Worm (Caenorhabditis elegans) whole organism, L2 larva: ENCODE data around the gene pisy-1.

Experiments
- C34F6.9 ChIP-seq: fragments of 150-350 bp; optimal IDR thresholded peaks from 2 replicates; lab custom pipeline; 2014; ENCODE audit warnings: missing biosample characterization, missing genetic modification characterization
- R02D3.7 ChIP-seq: fragments of 150-350 bp; optimal IDR thresholded peaks from 2 replicates; lab custom pipeline; 2014; ENCODE audit warnings: missing biosample characterization, missing genetic modification characterization
- Y55F3AM.14 ChIP-seq: fragments of 200-800 bp; sonication (Bioruptor generic); optimal IDR thresholded peaks from 2 replicates; lab custom pipeline; 2018; ENCODE audit warnings: mild to moderate bottlenecking, missing genetic modification characterization, missing compliant biosample characterization
- ZK546.5 ChIP-seq: sonication (generic microtip); optimal IDR thresholded peaks from 2 replicates; lab custom pipeline; 2017; ENCODE audit warnings: missing biosample characterization, missing genetic modification characterization
- ama-1 ChIP-seq: fragments of 150-350 bp; optimal IDR thresholded peaks from 2 replicates; lab custom pipeline; 2018; ENCODE audit warnings: inconsistent platforms
- ceh-82 ChIP-seq: fragments of 150-350 bp; optimal IDR thresholded peaks from 2 replicates; lab custom pipeline; 2014; ENCODE audit warnings: missing biosample characterization, missing genetic modification characterization
- crh-2 ChIP-seq: sonication (generic microtip); optimal IDR thresholded peaks from 2 replicates; lab custom pipeline; 2017; ENCODE audit warnings: missing biosample characterization, missing genetic modification characterization
- egl-27 ChIP-seq: sonication (generic microtip); optimal IDR thresholded peaks from 3 replicates; lab custom pipeline; 2017; ENCODE audit warnings: missing biosample characterization, missing genetic modification reagents, missing genetic modification characterization
- elt-3 ChIP-seq: sonication (generic microtip); optimal IDR thresholded peaks from 2 replicates; lab custom pipeline; 2017; ENCODE audit warnings: missing biosample characterization, missing genetic modification characterization
- fos-1 ChIP-seq: fragments of 150-350 bp; optimal IDR thresholded peaks from 2 replicates; lab custom pipeline; 2014; ENCODE audit warnings: missing biosample characterization, missing genetic modification characterization
- lin-11 ChIP-seq: fragments of 150-350 bp; sonication (generic microtip); optimal IDR thresholded peaks from 2 replicates; lab custom pipeline; 2014; ENCODE audit warnings: missing biosample characterization, missing genetic modification characterization, inconsistent platforms, mixed read lengths
- lin-13 ChIP-seq: fragments of 150-350 bp; optimal IDR thresholded peaks from 2 replicates; lab custom pipeline; 2014; ENCODE audit warnings: missing biosample characterization, missing genetic modification reagents, missing genetic modification characterization
- mab-5 ChIP-seq: fragments of 150-350 bp; optimal IDR thresholded peaks from 2 replicates; lab custom pipeline; 2014; ENCODE audit warnings: missing biosample characterization, missing genetic modification characterization
- mbf-1 ChIP-seq: sonication (generic microtip); optimal IDR thresholded peaks from 2 replicates; lab custom pipeline; 2017; ENCODE audit warnings: missing biosample characterization, missing genetic modification characterization
- mdl-1 ChIP-seq, 2 experiments: fragments of 150-350 bp in 1 of 2; sonication (generic microtip) in 1 of 2; optimal IDR thresholded peaks; 2 replicates each; lab custom pipeline; 2017; ENCODE audit warnings: missing biosample characterization in 2 of 2, missing genetic modification characterization in 2 of 2
- nhr-10 ChIP-seq: sonication (generic microtip); optimal IDR thresholded peaks from 2 replicates; lab custom pipeline; 2017; ENCODE audit warnings: missing biosample characterization, missing genetic modification characterization
- nhr-12 ChIP-seq: fragments of 150-350 bp; optimal IDR thresholded peaks from 2 replicates; lab custom pipeline; 2014; ENCODE audit warnings: missing biosample characterization, missing genetic modification characterization
- nhr-129 ChIP-seq: fragments of 150-350 bp; optimal IDR thresholded peaks from 2 replicates; lab custom pipeline; 2014; ENCODE audit warnings: missing biosample characterization, missing genetic modification characterization
- nhr-21 ChIP-seq: fragments of 150-350 bp; optimal IDR thresholded peaks from 2 replicates; lab custom pipeline; 2014; ENCODE audit warnings: missing biosample characterization, missing genetic modification characterization
- nhr-25 ChIP-seq: fragments of 150-350 bp; sonication (generic microtip); optimal IDR thresholded peaks from 3 replicates; lab custom pipeline; 2014; ENCODE audit warnings: missing biosample characterization, missing genetic modification characterization
- nhr-6 ChIP-seq: fragments of 150-350 bp; optimal IDR thresholded peaks from 2 replicates; lab custom pipeline; 2014; ENCODE audit warnings: missing biosample characterization, missing genetic modification characterization
- nhr-77 ChIP-seq: fragments of 150-350 bp; optimal IDR thresholded peaks from 2 replicates; lab custom pipeline; 2014; ENCODE audit warnings: missing biosample characterization, missing genetic modification characterization
- peb-1 ChIP-seq: fragments of 150-350 bp; optimal IDR thresholded peaks from 2 replicates; lab custom pipeline; 2014; ENCODE audit warnings: missing biosample characterization, missing genetic modification characterization
- sem-4 ChIP-seq: fragments of 150-350 bp; optimal IDR thresholded peaks from 2 replicates; lab custom pipeline; 2014; ENCODE audit warnings: missing biosample characterization, missing genetic modification reagents, missing genetic modification characterization
- skn-1 ChIP-seq: sonication (generic microtip); optimal IDR thresholded peaks from 2 replicates; lab custom pipeline; 2017; ENCODE audit warnings: missing biosample characterization, missing genetic modification characterization
- sma-3 ChIP-seq: sonication (generic microtip); optimal IDR thresholded peaks from 2 replicates; lab custom pipeline; 2016; ENCODE audit warnings: missing genetic modification reagents, missing genetic modification characterization, missing compliant biosample characterization
- snpc-4 ChIP-seq: fragments of 150-350 bp; optimal IDR thresholded peaks from 2 replicates; lab custom pipeline; 2014; ENCODE audit warnings: missing biosample characterization, missing genetic modification characterization
- unc-55 ChIP-seq: fragments of 150-350 bp; sonication (generic microtip); optimal IDR thresholded peaks from 3 replicates; lab custom pipeline; 2014; ENCODE audit warnings: missing biosample characterization, missing genetic modification reagents, missing genetic modification characterization
- zag-1 ChIP-seq: fragments of 150-350 bp; optimal IDR thresholded peaks from 2 replicates; lab custom pipeline; 2014; ENCODE audit warnings: missing biosample characterization, missing genetic modification characterization
- ztf-1 ChIP-seq: fragments of 200-800 bp; sonication (Bioruptor generic); conservative IDR thresholded peaks from 2 replicates; pipeline ENCODE4 v1.3.6; 2022; ENCODE audit warnings: missing genetic modification characterization, missing compliant biosample characterization
- ztf-11 ChIP-seq: sonication (generic microtip); optimal IDR thresholded peaks from 2 replicates; lab custom pipeline; 2017; ENCODE audit warnings: missing biosample characterization, missing genetic modification characterization
- ztf-4 ChIP-seq: fragments of 150-350 bp; optimal IDR thresholded peaks from 2 replicates; lab custom pipeline; 2014; ENCODE audit warnings: missing biosample characterization, missing genetic modification characterization

The pisy-1 gene

ce11 chrII:12711490-12711889 lies 26.6 kb downstream of the pisy-1 start:
- TF ChIP-seq ama-1 (no peak), zag-1 (peak; percentile 5), peb-1 (tag; lab: Kevin White, UChicago) (no peak), lin-11 (tag; lab: Kevin White, UChicago) (no peak), nhr-129 (no peak), nhr-21 (tag; lab: Kevin White, UChicago) (no peak)

- TF ChIP-seq peb-1 (tag; lab: Kevin White, UChicago), result no peak
- no peak for TF ChIP-seq mdl-1 (tag; optimal IDR thresholded peaks at IDR 0.05; lab: Kevin White, UChicago)
- no peak for TF ChIP-seq nhr-77 (tag; lab: Kevin White, UChicago)
- no peak for TF ChIP-seq mbf-1 (tag; lab: Kevin White, UChicago)
- no peak for TF ChIP-seq fos-1 (tag; lab: Kevin White, UChicago)
- no peak for TF ChIP-seq Y55F3AM.14
- no peak for TF ChIP-seq elt-3 (tag; lab: Kevin White, UChicago)
- no peak for TF ChIP-seq ZK546.5
- no peak for TF ChIP-seq sem-4 (tag; lab: Kevin White, UChicago)
- TF ChIP-seq C34F6.9 (tag; lab: Kevin White, UChicago), result no peak
- no peak for TF ChIP-seq ztf-4
These were observed 42.0 kb downstream of the pisy-1 start for ce11 chrII:12696116-12696515.

- TF ChIP-seq crh-2 (tag; lab: Kevin White, UChicago) (no peak), nhr-25 (tag; lab: Kevin White, UChicago) (no peak), unc-55 (GFP tag; lab: Kevin White, UChicago) (no peak), mab-5 (tag; lab: Kevin White, UChicago) (no peak), nhr-6 (tag; lab: Kevin White, UChicago) (no peak), sma-3 (GFP tag; lab: Kevin White, UChicago) (no peak), egl-27 (tag; lab: Kevin White, UChicago) (no peak), skn-1 (tag; lab: Kevin White, UChicago) (no peak), nhr-10 (tag; lab: Kevin White, UChicago) (no peak), nhr-129 (no peak), C34F6.9 (tag; lab: Kevin White, UChicago) (no peak), snpc-4 (tag; lab: Kevin White, UChicago) (no peak), ztf-1 (GFP tag; lab: Robert Waterston, UW) (no peak), lin-13 (GFP tag; lab: Kevin White, UChicago) (no peak), zag-1 (no peak), ztf-11 (tag; lab: Kevin White, UChicago) (no peak), nhr-12 (tag; lab: Kevin White, UChicago) (no peak), fos-1 (tag; lab: Kevin White, UChicago) (no peak)
These were observed 44.0 kb downstream of the pisy-1 start, which contains the start of gene tbc-17 for ce11 chrII:12694112-12694511. TSS of gene tbc-17 (plus strand) at chrII:12694412.

ce11 chrII:12692694-12693093 lies 45.4 kb downstream of the pisy-1 start:
- TF ChIP-seq lin-11 (tag; lab: Kevin White, UChicago) (no peak), sma-3 (GFP tag; lab: Kevin White, UChicago) (no peak), skn-1 (tag; lab: Kevin White, UChicago) (no peak), mab-5 (tag; lab: Kevin White, UChicago) (no peak), ceh-82 (tag; lab: Kevin White, UChicago) (no peak), nhr-25 (tag; lab: Kevin White, UChicago) (no peak), ama-1 (no peak), mdl-1 (tag; optimal IDR thresholded peaks at IDR 0.05; lab: Kevin White, UChicago) (no peak)

ce11 chrII:12691351-12691750 lies 46.8 kb downstream of the pisy-1 start:
- peak; percentile 15 for TF ChIP-seq unc-55 (GFP tag; lab: Kevin White, UChicago)
- TF ChIP-seq fos-1 (tag; lab: Kevin White, UChicago), result peak; percentile 64
- TF ChIP-seq nhr-77 (tag; lab: Kevin White, UChicago), result no peak
- no peak for TF ChIP-seq ztf-1 (GFP tag; lab: Robert Waterston, UW)
- TF ChIP-seq R02D3.7, result no peak

- TF ChIP-seq R02D3.7 (no peak), unc-55 (GFP tag; lab: Kevin White, UChicago) (peak; percentile 2)
These were observed 47.2 kb downstream of the pisy-1 start for ce11 chrII:12690905-12691304.
